Worm (Caenorhabditis elegans) whole organism, L4/young adult: Measurements from ENCODE around the gene C45G9.6.

Experiments used
- W03F9.2 ChIP-seq: fragments of 150-350 bp; optimal IDR thresholded peaks from 2 replicates; lab custom pipeline; 2014; ENCODE audit warnings: missing biosample characterization, missing genetic modification characterization
- dao-5 ChIP-seq: sonication (generic microtip); optimal IDR thresholded peaks from 2 replicates; lab custom pipeline; 2016; ENCODE audit warnings: missing genotype, missing genetic modification characterization, moderate library complexity, missing compliant biosample characterization
- him-1 ChIP-seq: sonication (generic microtip); optimal IDR thresholded peaks from 2 replicates; lab custom pipeline; 2016; ENCODE audit warnings: missing genotype, missing genetic modification reagents, missing genetic modification characterization, missing compliant biosample characterization

DNA sequence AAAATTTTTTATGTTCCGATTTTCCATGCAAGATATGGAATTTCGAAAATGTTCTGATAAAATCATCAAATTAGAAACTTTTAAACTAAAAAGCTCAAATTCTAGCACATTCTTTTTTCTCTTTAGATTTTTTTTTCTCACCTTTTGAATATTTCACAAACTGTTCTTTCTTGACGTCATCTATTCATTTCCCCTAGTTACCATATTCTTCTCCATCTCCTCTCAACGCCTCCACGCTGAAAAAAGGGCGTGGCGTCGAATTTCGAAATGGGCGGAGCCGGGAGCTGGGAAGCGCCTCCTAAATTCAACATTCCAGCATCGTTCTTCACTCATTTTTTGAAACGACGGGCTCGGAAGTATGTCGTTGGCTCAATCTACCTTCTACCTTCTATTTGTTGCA, 5.9 kb downstream of the C45G9.6 start, which contains the start of gene nlp-43:
- TF ChIP-seq W03F9.2 (tag; lab: Kevin White, UChicago), result no peak
- no peak for TF ChIP-seq him-1
- no peak for TF ChIP-seq dao-5 (tag; lab: Kevin White, UChicago)
